ENCODE assay signal across 4 fruit fly cellular contexts in the genomic region with DNA sequence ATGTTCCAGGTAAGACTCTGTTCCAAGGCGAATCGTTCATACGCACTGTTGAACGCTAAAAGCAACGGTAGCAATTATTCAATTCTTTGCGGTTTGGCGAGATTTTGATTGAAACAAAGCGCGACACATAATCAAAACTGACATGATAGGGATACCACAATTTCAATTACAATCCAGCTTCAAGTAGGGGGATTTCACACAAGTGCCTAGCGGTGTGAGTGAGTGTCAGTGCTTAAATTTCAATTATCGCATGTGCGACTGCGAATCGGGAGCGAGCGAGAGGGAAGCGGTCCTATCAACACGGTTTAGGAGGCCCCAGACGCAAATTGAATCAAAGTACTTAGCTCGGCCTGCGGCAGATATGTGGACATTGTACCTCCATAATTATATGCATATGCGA.
TF ChIP-seq lines count a peak whose summit lies in the region.

No protein-coding gene starts in this region.

- no peak for TF ChIP-seq CTCF in whole organism, embryonic (GFP tag; optimal IDR thresholded peaks at IDR 0.05; lab: Kevin White, UChicago)

TF ChIP-seq in whole organism, adult, 20 proteins besides CTCF, POLR2A, EP300 and RAD21:
- no peak for TF ChIP-seq CG12768 (GFP tag; optimal IDR thresholded peaks at IDR 0.05; lab: Kevin White, UChicago)
- TF ChIP-seq Hr96 (GFP tag; optimal IDR thresholded peaks at IDR 0.05; lab: Kevin White, UChicago), result no peak
- no peak for TF ChIP-seq bab1 (GFP tag; optimal IDR thresholded peaks at IDR 0.05; lab: Kevin White, UChicago)
- no peak for TF ChIP-seq pad (GFP tag; optimal IDR thresholded peaks at IDR 0.05; lab: Kevin White, UChicago)
- TF ChIP-seq cnc (optimal IDR thresholded peaks at IDR 0.05; lab: Kevin White, UChicago), result no peak
- no peak for TF ChIP-seq CG1620 (GFP tag; optimal IDR thresholded peaks at IDR 0.05; lab: Kevin White, UChicago)
- TF ChIP-seq Mnt (GFP tag; optimal IDR thresholded peaks at IDR 0.05; lab: Kevin White, UChicago), result peak; percentile 2
- no peak for TF ChIP-seq CG33017 (tag; optimal IDR thresholded peaks at IDR 0.05; lab: Kevin White, UChicago)
- peak; percentile 23 for TF ChIP-seq cic (GFP tag; optimal IDR thresholded peaks at IDR 0.05; lab: Kevin White, UChicago)
- no peak for TF ChIP-seq CG5204 (GFP tag; optimal IDR thresholded peaks at IDR 0.05; lab: Kevin White, UChicago)
- TF ChIP-seq CG7101 (tag; optimal IDR thresholded peaks at IDR 0.05; lab: Kevin White, UChicago), result no peak
- TF ChIP-seq ovo (GFP tag; optimal IDR thresholded peaks at IDR 0.05; lab: Kevin White, UChicago), result no peak
- TF ChIP-seq tj (GFP tag; optimal IDR thresholded peaks at IDR 0.05; lab: Kevin White, UChicago), result no peak
- TF ChIP-seq Crg-1 (GFP tag; optimal IDR thresholded peaks at IDR 0.05; lab: Kevin White, UChicago), result no peak
- TF ChIP-seq Clk (GFP tag; optimal IDR thresholded peaks at IDR 0.05; lab: Kevin White, UChicago), result no peak
- TF ChIP-seq CG14711 (tag; optimal IDR thresholded peaks at IDR 0.05; lab: Kevin White, UChicago), result no peak

TF ChIP-seq in whole organism, embryonic, 481 proteins besides CTCF, POLR2A, EP300 and RAD21:
- TF ChIP-seq fd64A (GFP tag; optimal IDR thresholded peaks at IDR 0.05; lab: Kevin White, UChicago) (no peak), CG34376 (GFP tag; optimal IDR thresholded peaks at IDR 0.05; lab: Kevin White, UChicago) (peak; percentile 2)

TF ChIP-seq in whole organism, prepupa, 60 proteins besides CTCF, POLR2A, EP300 and RAD21:
- TF ChIP-seq cyc (GFP tag; optimal IDR thresholded peaks at IDR 0.05; lab: Kevin White, UChicago) (no peak), Ets96B (tag; optimal IDR thresholded peaks at IDR 0.05; lab: Kevin White, UChicago) (no peak), fd59A (GFP tag; optimal IDR thresholded peaks at IDR 0.05; lab: Kevin White, UChicago) (no peak), OdsH (GFP tag; optimal IDR thresholded peaks at IDR 0.05; lab: Kevin White, UChicago) (no peak), CG4318 (GFP tag; optimal IDR thresholded peaks at IDR 0.05; lab: Kevin White, UChicago) (no peak), svp (GFP tag; lab: Kevin White, UChicago) (peak; percentile 70)

TF ChIP-seq in whole organism, wandering third instar larva, 38 proteins besides CTCF, POLR2A, EP300 and RAD21:
- TF ChIP-seq Hnf4 (GFP tag; optimal IDR thresholded peaks at IDR 0.05; lab: Kevin White, UChicago) (peak; percentile 34), Rel (GFP tag; optimal IDR thresholded peaks at IDR 0.05; lab: Kevin White, UChicago) (no peak), Rel (tag; optimal IDR thresholded peaks at IDR 0.05; lab: Kevin White, UChicago) (peak; percentile 97), Mio (GFP tag; optimal IDR thresholded peaks at IDR 0.05; lab: Kevin White, UChicago) (no peak)
